Fruit fly (Drosophila melanogaster) whole organism, adult: ENCODE measurements around the gene ND-SGDH.

Experiments
- CG11617 ChIP-seq: fragments of 200-800 bp; sonication (Bioruptor generic); optimal IDR thresholded peaks from 2 replicates; lab custom pipeline; 2017; ENCODE audit warnings: mild to moderate bottlenecking, missing biosample characterization, missing genetic modification reagents, missing genetic modification characterization
- CG12768 ChIP-seq: fragments of 200-800 bp; sonication (Bioruptor generic); optimal IDR thresholded peaks from 2 replicates; lab custom pipeline; 2017; ENCODE audit warnings: missing biosample characterization, missing genetic modification characterization, mild to moderate bottlenecking, moderate library complexity, missing genetic modification reagents
- CG14711 ChIP-seq: fragments of 200-800 bp; sonication (Bioruptor generic); optimal IDR thresholded peaks from 2 replicates; lab custom pipeline; 2018; ENCODE audit warnings: missing biosample characterization, mild to moderate bottlenecking, missing genetic modification characterization, moderate library complexity
- CG1620 ChIP-seq: fragments of 200-800 bp; sonication (Bioruptor generic); optimal IDR thresholded peaks from 2 replicates; lab custom pipeline; 2016; ENCODE audit warnings: missing biosample characterization, missing genetic modification characterization
- CG33017 ChIP-seq: fragments of 200-800 bp; sonication (Bioruptor generic); optimal IDR thresholded peaks from 2 replicates; lab custom pipeline; 2018; ENCODE audit warnings: missing biosample characterization, mild to moderate bottlenecking, missing genetic modification characterization, moderate library complexity
- CG5204 ChIP-seq: fragments of 200-800 bp; sonication (Bioruptor generic); optimal IDR thresholded peaks from 2 replicates; lab custom pipeline; 2016; ENCODE audit warnings: missing biosample characterization, missing genetic modification characterization
- CG7045 ChIP-seq: fragments of 200-800 bp; sonication (Bioruptor generic); optimal IDR thresholded peaks from 2 replicates; lab custom pipeline; 2017; ENCODE audit warnings: missing biosample characterization, mild to moderate bottlenecking, missing genetic modification characterization
- CG7101 ChIP-seq: fragments of 200-800 bp; sonication (Bioruptor generic); optimal IDR thresholded peaks from 2 replicates; lab custom pipeline; 2018; ENCODE audit warnings: missing biosample characterization, mild to moderate bottlenecking, missing genetic modification characterization, moderate library complexity
- Clk ChIP-seq: fragments of 200-800 bp; sonication (Bioruptor generic); optimal IDR thresholded peaks from 2 replicates; lab custom pipeline; 2017; ENCODE audit warnings: missing biosample characterization, missing genetic modification characterization
- Crg-1 ChIP-seq: fragments of 200-800 bp; sonication (Bioruptor generic); optimal IDR thresholded peaks from 2 replicates; lab custom pipeline; 2016; ENCODE audit warnings: missing biosample characterization, missing genetic modification characterization
- Hr96 ChIP-seq: fragments of 200-800 bp; sonication (Bioruptor generic); optimal IDR thresholded peaks from 2 replicates; lab custom pipeline; 2016; ENCODE audit warnings: missing biosample characterization, missing genetic modification characterization
- Mnt ChIP-seq: fragments of 200-800 bp; sonication (Bioruptor generic); optimal IDR thresholded peaks from 2 replicates; lab custom pipeline; 2016; ENCODE audit warnings: missing biosample characterization, mild to moderate bottlenecking, missing genetic modification characterization
- bab1 ChIP-seq: fragments of 200-800 bp; sonication (Bioruptor generic); optimal IDR thresholded peaks from 3 replicates; lab custom pipeline; 2019; ENCODE audit warnings: missing biosample characterization, mild to moderate bottlenecking, missing genetic modification characterization, moderate library complexity
- cic ChIP-seq: fragments of 200-800 bp; sonication (Bioruptor generic); optimal IDR thresholded peaks from 2 replicates; lab custom pipeline; 2017; ENCODE audit warnings: missing biosample characterization, mild to moderate bottlenecking, missing genetic modification characterization, moderate library complexity
- cnc ChIP-seq, 2 experiments: fragments of >200 bp; optimal IDR thresholded peaks; 2 replicates each; lab custom pipeline; 2017
- kay ChIP-seq: fragments of 200-800 bp; sonication (Bioruptor generic); peaks from one replicate; lab custom pipeline; 2016; ENCODE audit warnings: missing biosample characterization, missing genetic modification characterization, borderline replicate concordance
- ovo ChIP-seq: fragments of 200-800 bp; sonication (Bioruptor generic); optimal IDR thresholded peaks from 2 replicates; lab custom pipeline; 2016; ENCODE audit warnings: missing biosample characterization, missing genetic modification characterization
- pad ChIP-seq: fragments of 200-800 bp; sonication (Bioruptor generic); optimal IDR thresholded peaks from 3 replicates; lab custom pipeline; 2017; ENCODE audit warnings: missing biosample characterization, missing genetic modification characterization, mild to moderate bottlenecking, moderate library complexity, missing genetic modification reagents
- tj ChIP-seq: fragments of 200-800 bp; sonication (Bioruptor generic); optimal IDR thresholded peaks from 3 replicates; lab custom pipeline; 2017; ENCODE audit warnings: missing biosample characterization, mild to moderate bottlenecking, missing genetic modification characterization, moderate library complexity
- toe ChIP-seq: fragments of 200-800 bp; sonication (Bioruptor generic); optimal IDR thresholded peaks from 2 replicates; lab custom pipeline; 2016; ENCODE audit warnings: missing biosample characterization, missing genetic modification characterization

Gene ND-SGDH

dm6 chr3L:12124975-12125374 is 13.4 kb downstream of the ND-SGDH start, which contains the start of gene yps:
Gene yps (minus strand): TSS chr3L:12125150.
- TF ChIP-seq CG33017 (tag; lab: Kevin White, UChicago) (peak; percentile 88), CG5204 (GFP tag; lab: Kevin White, UChicago) (no peak), CG14711 (tag; lab: Kevin White, UChicago) (peak; percentile 85), Crg-1 (peak; percentile 96), Clk (GFP tag; lab: Kevin White, UChicago) (peak; percentile 80), Hr96 (GFP tag; lab: Kevin White, UChicago) (peak; percentile 93), CG11617 (GFP tag; lab: Kevin White, UChicago) (peak; percentile 96), bab1 (GFP tag; lab: Kevin White, UChicago) (peak; percentile 96), CG7045 (GFP tag; lab: Kevin White, UChicago) (peak; percentile 96), cic (GFP tag; lab: Kevin White, UChicago) (peak; percentile 82), CG7101 (tag; lab: Kevin White, UChicago) (peak; percentile 97), kay (no peak), ovo (GFP tag; lab: Kevin White, UChicago) (peak; percentile 93), toe (GFP tag; lab: Kevin White, UChicago) (no peak), pad (GFP tag; lab: Kevin White, UChicago) (peak; percentile 88), tj (peak; percentile 76), CG12768 (GFP tag; lab: Kevin White, UChicago) (peak; percentile 93), CG1620 (peak; percentile 95), cnc (optimal IDR thresholded peaks at IDR 0.05; lab: Kevin White, UChicago) (no peak), Mnt (peak; percentile 96)

dm6 chr3L:12124138-12124583 is 14.2 kb downstream of the ND-SGDH start:
- TF ChIP-seq Crg-1, result no peak
- peak; percentile 87 for TF ChIP-seq cic (GFP tag; lab: Kevin White, UChicago)
- TF ChIP-seq pad (GFP tag; lab: Kevin White, UChicago), result peak; percentile 54
- TF ChIP-seq bab1 (GFP tag; lab: Kevin White, UChicago), result peak; percentile 31
- TF ChIP-seq toe (GFP tag; lab: Kevin White, UChicago), result no peak
- TF ChIP-seq CG33017 (tag; lab: Kevin White, UChicago), result peak; percentile 18
- TF ChIP-seq Hr96 (GFP tag; lab: Kevin White, UChicago), result no peak
- peak; percentile 94 for TF ChIP-seq Mnt
- TF ChIP-seq CG12768 (GFP tag; lab: Kevin White, UChicago), result peak; percentile 87
- TF ChIP-seq cnc (optimal IDR thresholded peaks at IDR 0.05; lab: Kevin White, UChicago), result no peak
- peak; percentile 50 for TF ChIP-seq CG7101 (tag; lab: Kevin White, UChicago)
- peak; percentile 20 for TF ChIP-seq CG7045 (GFP tag; lab: Kevin White, UChicago)
- no peak for TF ChIP-seq CG1620
- TF ChIP-seq Clk (GFP tag; lab: Kevin White, UChicago), result no peak
- no peak for TF ChIP-seq ovo (GFP tag; lab: Kevin White, UChicago)
- peak; percentile 64 for TF ChIP-seq CG14711 (tag; lab: Kevin White, UChicago)
- TF ChIP-seq CG11617 (GFP tag; lab: Kevin White, UChicago), result no peak
- no peak for TF ChIP-seq CG5204 (GFP tag; lab: Kevin White, UChicago)
- peak; percentile 62 for TF ChIP-seq tj
- no peak for TF ChIP-seq kay

dm6 chr3L:12122891-12123290 is 15.5 kb downstream of the ND-SGDH start:
- TF ChIP-seq kay, result no peak

dm6 chr3L:12119875-12120485 is 18.4 kb downstream of the ND-SGDH start, which contains the start of gene CG11560:
Gene CG11560 (plus strand): TSS chr3L:12120019.
- peak; percentile 25 for TF ChIP-seq bab1 (GFP tag; lab: Kevin White, UChicago)
- TF ChIP-seq CG7045 (GFP tag; lab: Kevin White, UChicago), result no peak
- TF ChIP-seq CG14711 (tag; lab: Kevin White, UChicago), result peak; percentile 3

dm6 chr3L:12118631-12119030 is 19.8 kb downstream of the ND-SGDH start:
- TF ChIP-seq CG1620, result no peak
- no peak for TF ChIP-seq ovo (GFP tag; lab: Kevin White, UChicago)
- no peak for TF ChIP-seq Mnt
- no peak for TF ChIP-seq CG33017 (tag; lab: Kevin White, UChicago)
- no peak for TF ChIP-seq CG7101 (tag; lab: Kevin White, UChicago)
- no peak for TF ChIP-seq Hr96 (GFP tag; lab: Kevin White, UChicago)

- TF ChIP-seq kay (no peak), CG11617 (GFP tag; lab: Kevin White, UChicago) (no peak), Mnt (peak; percentile 1)
Observed at dm6 chr3L:12118156-12118555, 20.2 kb downstream of the ND-SGDH start, which contains the start of gene ssp. Gene ssp (plus strand): TSS chr3L:12118257.
